Fruit fly (Drosophila melanogaster) whole organism, embryonic: ENCODE data around the gene sisA.

Experiments
- Atf-2 ChIP-seq: fragments of 200-800 bp; sonication (Bioruptor generic); optimal IDR thresholded peaks from 2 replicates; lab custom pipeline; 2016; ENCODE audit warnings: missing biosample characterization, missing genetic modification characterization
- B-H1 ChIP-seq: fragments of 200-800 bp; sonication (Bioruptor generic); IDR thresholded peaks from 3 replicates; pipeline ENCODE4 v1.3.6; 2022; ENCODE audit warnings: missing biosample characterization, missing genetic modification characterization
- Bdp1 ChIP-seq: fragments of 200-800 bp; sonication (Bioruptor generic); optimal IDR thresholded peaks from 3 replicates; lab custom pipeline; 2016; ENCODE audit warnings: missing biosample characterization, missing genetic modification characterization
- Bgb ChIP-seq: fragments of 200-800 bp; sonication (Bioruptor generic); IDR thresholded peaks from 2 replicates; pipeline ENCODE4 v1.3.6; 2022; ENCODE audit warnings: missing biosample characterization, missing genetic modification characterization; ENCODE audit not compliant: partially characterized antibody
- CG11247 ChIP-seq: fragments of 200-800 bp; sonication (Bioruptor generic); IDR thresholded peaks from 2 replicates; pipeline ENCODE4 v1.3.6; 2022; ENCODE audit warnings: missing biosample characterization, missing genetic modification characterization
- CG11560 ChIP-seq: fragments of 200-800 bp; sonication (Bioruptor generic); IDR thresholded peaks from 3 replicates; pipeline ENCODE4 v1.3.6; 2022; ENCODE audit warnings: missing biosample characterization, missing genetic modification characterization
- CG12071 ChIP-seq: fragments of 200-800 bp; sonication (Bioruptor generic); optimal IDR thresholded peaks from 3 replicates; lab custom pipeline; 2018; ENCODE audit warnings: missing biosample characterization, mild to moderate bottlenecking, missing genetic modification characterization
- CG12391 ChIP-seq: fragments of 200-800 bp; sonication (Bioruptor generic); optimal IDR thresholded peaks from 3 replicates; lab custom pipeline; 2018; ENCODE audit warnings: missing biosample characterization, mild to moderate bottlenecking, missing genetic modification characterization, moderate library complexity
- CG13424 ChIP-seq: fragments of 200-800 bp; sonication (Bioruptor generic); optimal IDR thresholded peaks from 2 replicates; lab custom pipeline; 2019; ENCODE audit warnings: missing biosample characterization, mild to moderate bottlenecking, missing genetic modification characterization, moderate library complexity
- CG14441 ChIP-seq: fragments of 200-800 bp; sonication (Bioruptor generic); IDR thresholded peaks from 2 replicates; pipeline ENCODE4 v1.3.6; 2022; ENCODE audit warnings: missing biosample characterization, missing genetic modification characterization
- CG14710 ChIP-seq: fragments of 200-800 bp; sonication (Bioruptor generic); optimal IDR thresholded peaks from 3 replicates; lab custom pipeline; 2019; ENCODE audit warnings: missing biosample characterization, mild to moderate bottlenecking, missing genetic modification characterization, moderate library complexity
- CG14860 ChIP-seq: fragments of 200-800 bp; sonication (Bioruptor generic); IDR thresholded peaks from 3 replicates; pipeline ENCODE4 v1.3.6; 2022; ENCODE audit warnings: missing biosample characterization, missing genetic modification characterization; ENCODE audit not compliant: partially characterized antibody
- CG15269 ChIP-seq: fragments of 200-800 bp; sonication (Bioruptor generic); optimal IDR thresholded peaks from 2 replicates; lab custom pipeline; 2018; ENCODE audit warnings: missing biosample characterization, mild to moderate bottlenecking, missing genetic modification characterization, moderate library complexity
- CG15514 ChIP-seq: fragments of 200-800 bp; sonication (Bioruptor generic); optimal IDR thresholded peaks from 3 replicates; lab custom pipeline; 2017; ENCODE audit warnings: missing biosample characterization, missing genetic modification characterization, mild to moderate bottlenecking, moderate library complexity, missing genetic modification reagents
- CG15601 ChIP-seq: fragments of 200-800 bp; sonication (Bioruptor generic); optimal IDR thresholded peaks from 3 replicates; lab custom pipeline; 2019; ENCODE audit warnings: missing biosample characterization, mild to moderate bottlenecking, missing genetic modification characterization, moderate library complexity
- CG1602 ChIP-seq: fragments of 200-800 bp; sonication (Bioruptor generic); optimal IDR thresholded peaks from 3 replicates; lab custom pipeline; 2016; ENCODE audit warnings: missing biosample characterization, missing genetic modification characterization
- CG18011 ChIP-seq: fragments of 200-800 bp; sonication (Bioruptor generic); optimal IDR thresholded peaks from 2 replicates; lab custom pipeline; 2017; ENCODE audit warnings: missing biosample characterization, missing genetic modification characterization, mild to moderate bottlenecking, moderate library complexity, missing genotype
- CG18599 ChIP-seq: fragments of 200-800 bp; sonication (Bioruptor generic); optimal IDR thresholded peaks from 3 replicates; lab custom pipeline; 2017; ENCODE audit warnings: missing biosample characterization, missing genetic modification characterization, mild to moderate bottlenecking, moderate library complexity, missing genetic modification reagents
- CG30020 ChIP-seq: fragments of 200-800 bp; optimal IDR thresholded peaks from 2 replicates; lab custom pipeline; 2019; ENCODE audit warnings: missing biosample characterization, mild to moderate bottlenecking, missing genetic modification characterization, moderate library complexity
- CG31224 ChIP-seq: fragments of 200-800 bp; sonication (Bioruptor generic); IDR thresholded peaks from 2 replicates; pipeline ENCODE4 v1.3.6; 2022; ENCODE audit warnings: missing biosample characterization, missing genetic modification characterization
- CG33213 ChIP-seq: fragments of 200-800 bp; sonication (Bioruptor generic); optimal IDR thresholded peaks from 3 replicates; lab custom pipeline; 2016; ENCODE audit warnings: missing biosample characterization, missing genetic modification characterization
- CG4617 ChIP-seq: fragments of 200-800 bp; sonication (Bioruptor generic); optimal IDR thresholded peaks from 3 replicates; lab custom pipeline; 2016; ENCODE audit warnings: missing biosample characterization, missing genetic modification characterization, borderline replicate concordance
- CG4707 ChIP-seq: fragments of 200-800 bp; sonication (Bioruptor generic); optimal IDR thresholded peaks from 2 replicates; lab custom pipeline; 2018; ENCODE audit warnings: missing biosample characterization, mild to moderate bottlenecking, missing genetic modification characterization, moderate library complexity
- CG6683 ChIP-seq: fragments of 200-800 bp; sonication (Bioruptor generic); optimal IDR thresholded peaks from 2 replicates; lab custom pipeline; 2017; ENCODE audit warnings: missing biosample characterization, mild to moderate bottlenecking, missing genetic modification characterization, missing genetic modification reagents
- CG7372 ChIP-seq: fragments of 200-800 bp; sonication (Bioruptor generic); IDR thresholded peaks from 2 replicates; pipeline ENCODE4 v1.3.6; 2022; ENCODE audit warnings: missing biosample characterization, missing genetic modification characterization
- CG8388 ChIP-seq: fragments of 200-800 bp; sonication (Bioruptor generic); optimal IDR thresholded peaks from 2 replicates; lab custom pipeline; 2019; ENCODE audit warnings: missing biosample characterization, mild to moderate bottlenecking, missing genetic modification characterization, moderate library complexity
- Dbx ChIP-seq: fragments of 200-800 bp; sonication (Bioruptor generic); IDR thresholded peaks from 3 replicates; pipeline ENCODE4 v1.3.6; 2022; ENCODE audit warnings: missing biosample characterization, missing genetic modification characterization
- Doc3 ChIP-seq: fragments of 200-800 bp; sonication (Bioruptor generic); IDR thresholded peaks from 3 replicates; pipeline ENCODE4 v1.3.6; 2022; ENCODE audit warnings: missing biosample characterization, missing genetic modification characterization; ENCODE audit not compliant: partially characterized antibody
- Dp ChIP-seq: fragments of 200-800 bp; sonication (Bioruptor generic); optimal IDR thresholded peaks from 2 replicates; lab custom pipeline; 2018; ENCODE audit warnings: missing biosample characterization, mild to moderate bottlenecking, missing genetic modification characterization, moderate library complexity
- E2f1 ChIP-seq: fragments of 200-800 bp; sonication (Bioruptor generic); IDR thresholded peaks from 2 replicates; pipeline ENCODE4 v1.3.6; 2022; ENCODE audit warnings: missing biosample characterization, missing genetic modification characterization
- E2f2 ChIP-seq: fragments of 200-800 bp; sonication (Bioruptor generic); IDR thresholded peaks from 2 replicates; pipeline ENCODE4 v1.3.6; 2022; ENCODE audit warnings: missing biosample characterization, missing genetic modification characterization
- HLH4C ChIP-seq: fragments of 200-800 bp; sonication (Bioruptor generic); IDR thresholded peaks from 3 replicates; pipeline ENCODE4 v1.3.6; 2022; ENCODE audit warnings: missing biosample characterization, missing genetic modification characterization; ENCODE audit not compliant: partially characterized antibody
- HmgD ChIP-seq: fragments of 200-800 bp; sonication (Bioruptor generic); optimal IDR thresholded peaks from 3 replicates; lab custom pipeline; 2016; ENCODE audit warnings: missing biosample characterization, missing genetic modification characterization
- Mes4 ChIP-seq: fragments of 200-800 bp; sonication (Bioruptor generic); optimal IDR thresholded peaks from 2 replicates; lab custom pipeline; 2016; ENCODE audit warnings: missing biosample characterization, missing genetic modification characterization
- NfI ChIP-seq: fragments of 200-800 bp; sonication (Bioruptor generic); optimal IDR thresholded peaks from 3 replicates; lab custom pipeline; 2018; ENCODE audit warnings: missing biosample characterization, mild to moderate bottlenecking, missing genetic modification characterization, moderate library complexity
- Rfx ChIP-seq: fragments of 200-800 bp; sonication (Bioruptor generic); IDR thresholded peaks from 2 replicates; pipeline ENCODE4 v1.3.6; 2022; ENCODE audit warnings: missing biosample characterization, missing genetic modification characterization
- Tbp ChIP-seq: fragments of >200 bp; optimal IDR thresholded peaks from 2 replicates; lab custom pipeline; 2018; ENCODE audit warnings: missing biosample characterization, missing genetic modification characterization
- da ChIP-seq: fragments of 200-800 bp; sonication (Bioruptor generic); optimal IDR thresholded peaks from 2 replicates; lab custom pipeline; 2016; ENCODE audit warnings: missing biosample characterization, missing genetic modification characterization
- gcm2 ChIP-seq: fragments of 200-800 bp; sonication (Bioruptor generic); optimal IDR thresholded peaks from 2 replicates; lab custom pipeline; 2016; ENCODE audit warnings: missing biosample characterization, missing genetic modification characterization
- gsb-n ChIP-seq: fragments of 200-800 bp; sonication (Bioruptor generic); optimal IDR thresholded peaks from 3 replicates; lab custom pipeline; 2018; ENCODE audit warnings: missing biosample characterization, mild to moderate bottlenecking, missing genetic modification characterization
- inv ChIP-seq: fragments of 200-800 bp; sonication (Bioruptor generic); IDR thresholded peaks from 2 replicates; pipeline ENCODE4 v1.3.6; 2022; ENCODE audit warnings: missing biosample characterization, missing genetic modification characterization; ENCODE audit not compliant: partially characterized antibody
- pzg ChIP-seq: fragments of 200-800 bp; sonication (Bioruptor generic); optimal IDR thresholded peaks from 3 replicates; lab custom pipeline; 2018; ENCODE audit warnings: missing biosample characterization, mild to moderate bottlenecking, missing genetic modification characterization, moderate library complexity
- shn ChIP-seq: fragments of 200-800 bp; sonication (Bioruptor generic); optimal IDR thresholded peaks from 3 replicates; lab custom pipeline; 2016; ENCODE audit warnings: missing biosample characterization, missing genetic modification characterization
- slbo ChIP-seq: fragments of 200-800 bp; sonication (Bioruptor generic); IDR thresholded peaks from 2 replicates; pipeline ENCODE4 v1.3.6; 2022; ENCODE audit warnings: missing biosample characterization, missing genetic modification characterization
- stc ChIP-seq: fragments of 200-800 bp; sonication (Bioruptor generic); IDR thresholded peaks from 2 replicates; pipeline ENCODE4 v1.3.6; 2022; ENCODE audit warnings: missing biosample characterization, missing genetic modification characterization
- sug ChIP-seq: fragments of 200-800 bp; optimal IDR thresholded peaks from 2 replicates; lab custom pipeline; 2019; ENCODE audit warnings: missing biosample characterization, mild to moderate bottlenecking, missing genetic modification characterization, moderate library complexity
- tin ChIP-seq: fragments of 200-800 bp; sonication (Bioruptor generic); optimal IDR thresholded peaks from 3 replicates; lab custom pipeline; 2016; ENCODE audit warnings: missing biosample characterization, missing genetic modification characterization
- trem ChIP-seq: fragments of 200-800 bp; optimal IDR thresholded peaks from 3 replicates; lab custom pipeline; 2019; ENCODE audit warnings: missing biosample characterization, mild to moderate bottlenecking, missing genetic modification characterization, moderate library complexity
- zen ChIP-seq: fragments of 200-800 bp; sonication (Bioruptor generic); optimal IDR thresholded peaks from 3 replicates; lab custom pipeline; 2018; ENCODE audit warnings: missing biosample characterization, mild to moderate bottlenecking, missing genetic modification characterization, moderate library complexity

Gene sisA

dm6 chrX:11367783-11368509 is 45.8 kb upstream of the sisA start, which contains the start of the genes hop and Tim8 (continued):
- TF ChIP-seq da (GFP tag; lab: Kevin White, UChicago) (no peak), CG8388 (GFP tag; lab: Kevin White, UChicago) (no peak), CG14441 (GFP tag; lab: Robert Waterston, UW) (no peak), E2f1 (GFP tag; lab: Robert Waterston, UW) (no peak), CG1602 (GFP tag; lab: Kevin White, UChicago) (no peak), CG13424 (tag; lab: Kevin White, UChicago) (no peak), gcm2 (GFP tag; lab: Kevin White, UChicago) (no peak), CG30020 (peak; percentile 46), CG15269 (tag; lab: Kevin White, UChicago) (no peak), Rfx (GFP tag; lab: Robert Waterston, UW) (no peak), Tbp (GFP tag; lab: Kevin White, UChicago) (peak; percentile 69), Bdp1 (GFP tag; lab: Kevin White, UChicago) (no peak), CG4617 (GFP tag; lab: Kevin White, UChicago) (peak; percentile 58), NfI (GFP tag; lab: Kevin White, UChicago) (no peak), gsb-n (tag; lab: Kevin White, UChicago) (no peak), stc (GFP tag; lab: Robert Waterston, UW) (no peak), Dp (GFP tag; lab: Kevin White, UChicago) (peak; percentile 44), CG31224 (GFP tag; lab: Robert Waterston, UW) (no peak), trem (tag; lab: Kevin White, UChicago) (peak; percentile 32), HLH4C (GFP tag; lab: Robert Waterston, UW) (peak; percentile 97), shn (GFP tag; lab: Kevin White, UChicago) (no peak), CG14860 (GFP tag; lab: Robert Waterston, UW) (peak; percentile 92), Atf-2 (no peak), inv (GFP tag; lab: Robert Waterston, UW) (peak; percentile 87), Dbx (GFP tag; lab: Robert Waterston, UW) (no peak), tin (GFP tag; lab: Kevin White, UChicago) (no peak), CG18011 (GFP tag; lab: Kevin White, UChicago) (no peak), CG15514 (peak; percentile 99), B-H1 (no peak), CG12391 (tag; lab: Kevin White, UChicago) (peak; percentile 10), CG33213 (no peak), CG7372 (GFP tag; lab: Robert Waterston, UW) (no peak), Doc3 (GFP tag; lab: Robert Waterston, UW) (peak; percentile 66; the same call in 2 of the 3 replicates), Mes4 (GFP tag; lab: Kevin White, UChicago) (no peak), slbo (GFP tag; lab: Robert Waterston, UW) (no peak), CG11247 (GFP tag; lab: Robert Waterston, UW) (no peak), E2f2 (peak; percentile 52), CG6683 (GFP tag; lab: Kevin White, UChicago) (no peak), CG18599 (GFP tag; lab: Kevin White, UChicago) (no peak), Bgb (GFP tag; lab: Robert Waterston, UW) (peak; percentile 90), CG15601 (tag; lab: Kevin White, UChicago) (no peak), HmgD (GFP tag; lab: Kevin White, UChicago) (no peak), CG14710 (peak; percentile 63), CG11560 (tag; lab: Robert Waterston, UW) (peak; percentile 98), CG12071 (GFP tag; lab: Kevin White, UChicago) (no peak), pzg (GFP tag; lab: Kevin White, UChicago) (peak; percentile 75), CG4707 (GFP tag; lab: Kevin White, UChicago) (no peak), sug (peak; percentile 35), zen (tag; lab: Kevin White, UChicago) (no peak)
